Worm (Caenorhabditis elegans) whole organism, young adult: ENCODE results near the gene acs-18.

ENCODE experiments used
- F23B12.7 ChIP-seq: sonication (generic microtip); optimal IDR thresholded peaks from 2 replicates; lab custom pipeline; 2017; ENCODE audit warnings: missing genetic modification characterization, mild to moderate bottlenecking, missing compliant biosample characterization, antibody characterized with exemption, moderate library complexity; ENCODE audit not compliant: insufficient read depth
- F37B4.10 ChIP-seq: fragments of 200-800 bp; sonication (Bioruptor generic); IDR thresholded peaks from 2 replicates; pipeline ENCODE4 v1.3.6; 2022; ENCODE audit warnings: missing genetic modification characterization, missing compliant biosample characterization
- F39B2.1 ChIP-seq: fragments of 200-800 bp; sonication (Bioruptor generic); IDR thresholded peaks from 2 replicates; pipeline ENCODE4 v1.3.6; 2022; ENCODE audit warnings: missing genetic modification reagents, missing genetic modification characterization, missing compliant biosample characterization
- F49E8.2 ChIP-seq: sonication (generic microtip); optimal IDR thresholded peaks from 3 replicates; lab custom pipeline; 2017; ENCODE audit warnings: missing genetic modification characterization, mild to moderate bottlenecking, missing compliant biosample characterization, antibody characterized with exemption, moderate library complexity; ENCODE audit not compliant: insufficient read depth
- F52B5.7 ChIP-seq: sonication (generic microtip); optimal IDR thresholded peaks from 2 replicates; lab custom pipeline; 2016; ENCODE audit warnings: mild to moderate bottlenecking, missing genetic modification characterization, missing compliant biosample characterization
- F57A8.1 ChIP-seq: fragments of 200-800 bp; sonication (Bioruptor generic); optimal IDR thresholded peaks from 2 replicates; lab custom pipeline; 2018; ENCODE audit warnings: mild to moderate bottlenecking, missing genetic modification characterization, moderate library complexity, missing compliant biosample characterization
- T26A5.8 ChIP-seq: sonication (generic microtip); optimal IDR thresholded peaks from 2 replicates; lab custom pipeline; 2016; ENCODE audit warnings: missing genetic modification characterization, missing compliant biosample characterization
- Y53F4B.3 ChIP-seq: fragments of 200-800 bp; sonication (Bioruptor generic); IDR thresholded peaks from 2 replicates; pipeline ENCODE4 v1.3.6; 2022; ENCODE audit warnings: missing genetic modification reagents, missing genetic modification characterization, missing compliant biosample characterization
- Y79H2A.3 ChIP-seq: fragments of 200-800 bp; sonication (Bioruptor generic); conservative IDR thresholded peaks from 2 replicates; pipeline ENCODE4 v1.3.6; 2022; ENCODE audit warnings: missing genetic modification reagents, missing genetic modification characterization, missing compliant biosample characterization
- Y95B8A.8 ChIP-seq: fragments of 200-800 bp; sonication (Bioruptor generic); IDR thresholded peaks from 2 replicates; pipeline ENCODE4 v1.3.6; 2022; ENCODE audit warnings: missing genetic modification reagents, missing genetic modification characterization, missing compliant biosample characterization
- athp-1 ChIP-seq: sonication (generic microtip); optimal IDR thresholded peaks from 2 replicates; lab custom pipeline; 2017; ENCODE audit warnings: mild to moderate bottlenecking, missing genetic modification characterization, missing compliant biosample characterization
- attf-3 ChIP-seq: fragments of 200-800 bp; sonication (Bioruptor generic); conservative IDR thresholded peaks from 2 replicates; pipeline ENCODE4 v1.3.6; 2022; ENCODE audit warnings: missing genetic modification reagents, missing genetic modification characterization, missing compliant biosample characterization
- attf-6 ChIP-seq: fragments of 200-800 bp; sonication (Bioruptor generic); IDR thresholded peaks from 2 replicates; pipeline ENCODE4 v1.3.6; 2022; ENCODE audit warnings: missing genetic modification reagents, missing genetic modification characterization, missing compliant biosample characterization
- cebp-1 ChIP-seq, 2 experiments: fragments of 200-800 bp in 1 of 2; sonication (Bioruptor generic) in 1 of 2; sonication (generic microtip) in 1 of 2; IDR thresholded peaks in 1 of 2; optimal IDR thresholded peaks in 1 of 2; 2 replicates each; pipeline versions ENCODE4 v1.3.6 to Lab custom; 2017 to 2022; ENCODE audit warnings: missing compliant biosample characterization in 2 of 2, missing genetic modification characterization in 2 of 2, mild to moderate bottlenecking in 1 of 2, missing genetic modification reagents in 1 of 2, moderate library complexity in 1 of 2
- ceh-100 ChIP-seq: fragments of 200-800 bp; sonication (Bioruptor generic); IDR thresholded peaks from 2 replicates; pipeline ENCODE4 v1.3.6; 2022; ENCODE audit warnings: missing genetic modification reagents, missing genetic modification characterization, missing compliant biosample characterization
- die-1 ChIP-seq: sonication (generic microtip); optimal IDR thresholded peaks from 2 replicates; lab custom pipeline; 2016; ENCODE audit warnings: missing genotype, mild to moderate bottlenecking, missing genetic modification characterization, missing compliant biosample characterization
- dox-1 ChIP-seq: fragments of 200-800 bp; sonication (Bioruptor generic); IDR thresholded peaks from 2 replicates; pipeline ENCODE4 v1.3.6; 2022; ENCODE audit warnings: missing genetic modification reagents, missing genetic modification characterization, missing compliant biosample characterization
- egrh-3 ChIP-seq: fragments of 200-800 bp; sonication (Bioruptor generic); IDR thresholded peaks from 2 replicates; pipeline ENCODE4 v1.3.6; 2022; ENCODE audit warnings: missing genetic modification reagents, missing genetic modification characterization, missing compliant biosample characterization
- hlh-26 ChIP-seq: fragments of 200-800 bp; sonication (Bioruptor generic); conservative IDR thresholded peaks from 2 replicates; pipeline ENCODE4 v1.3.6; 2022; ENCODE audit warnings: missing genetic modification reagents, missing genetic modification characterization, missing compliant biosample characterization
- hmg-20 ChIP-seq: fragments of 200-800 bp; sonication (Bioruptor generic); IDR thresholded peaks from 2 replicates; pipeline ENCODE4 v1.3.6; 2022; ENCODE audit warnings: missing genetic modification reagents, missing genetic modification characterization, missing compliant biosample characterization
- lin-54 ChIP-seq: fragments of 200-800 bp; sonication (Bioruptor generic); optimal IDR thresholded peaks from 2 replicates; lab custom pipeline; 2018; ENCODE audit warnings: mild to moderate bottlenecking, missing genetic modification characterization, missing compliant biosample characterization
- nhr-120 ChIP-seq: fragments of 200-800 bp; sonication (Bioruptor generic); IDR thresholded peaks from 2 replicates; pipeline ENCODE4 v1.3.6; 2022; ENCODE audit warnings: missing genetic modification characterization, missing compliant biosample characterization
- nhr-80 ChIP-seq: sonication (generic microtip); optimal IDR thresholded peaks from 2 replicates; lab custom pipeline; 2016; ENCODE audit warnings: missing genetic modification characterization, missing compliant biosample characterization
- pha-4 ChIP-seq: fragments of 150-350 bp; sonication (generic microtip); optimal IDR thresholded peaks from 2 replicates; lab custom pipeline; 2014; ENCODE audit warnings: missing biosample characterization, missing genetic modification reagents, missing genetic modification characterization
- rcor-1 ChIP-seq: fragments of 200-800 bp; sonication (Bioruptor generic); IDR thresholded peaks from 2 replicates; pipeline ENCODE4 v1.3.6; 2022; ENCODE audit warnings: missing genetic modification reagents, missing genetic modification characterization, missing compliant biosample characterization
- rpc-1 ChIP-seq, 2 experiments: fragments of 150-350 bp in 1 of 2; sonication (generic microtip) in 1 of 2; optimal IDR thresholded peaks; 2 replicates each; lab custom pipeline; 2014 to 2018; ENCODE audit warnings: missing biosample characterization in 1 of 2, missing genetic modification characterization in 1 of 2, missing genetic modification reagents in 1 of 2, missing genotype in 1 of 2
- sdz-38 ChIP-seq: sonication (generic microtip); optimal IDR thresholded peaks from 2 replicates; lab custom pipeline; 2016; ENCODE audit warnings: missing genotype, missing genetic modification characterization, missing compliant biosample characterization
- snpc-1.3 ChIP-seq: sonication (generic microtip); optimal IDR thresholded peaks from 2 replicates; lab custom pipeline; 2017; ENCODE audit warnings: missing genetic modification characterization, mild to moderate bottlenecking, missing compliant biosample characterization, antibody characterized with exemption, moderate library complexity, missing genotype, missing genetic modification reagents; ENCODE audit not compliant: insufficient read depth
- somi-1 ChIP-seq: fragments of 200-800 bp; sonication (Bioruptor generic); optimal IDR thresholded peaks from 2 replicates; lab custom pipeline; 2018; ENCODE audit warnings: mild to moderate bottlenecking, missing genetic modification characterization, missing compliant biosample characterization
- unc-130 ChIP-seq: sonication (generic microtip); optimal IDR thresholded peaks from 2 replicates; lab custom pipeline; 2016; ENCODE audit warnings: missing genetic modification reagents, missing genetic modification characterization, missing compliant biosample characterization
- zfh-2 ChIP-seq: fragments of 200-800 bp; sonication (Bioruptor generic); conservative IDR thresholded peaks from 2 replicates; pipeline ENCODE4 v1.3.6; 2022; ENCODE audit warnings: missing genetic modification reagents, missing genetic modification characterization, missing compliant biosample characterization
- ztf-22 ChIP-seq: fragments of 200-800 bp; sonication (Bioruptor generic); optimal IDR thresholded peaks from 2 replicates; lab custom pipeline; 2018; ENCODE audit warnings: mild to moderate bottlenecking, missing genetic modification characterization, moderate library complexity, missing compliant biosample characterization
- ztf-26 ChIP-seq: sonication (generic microtip); optimal IDR thresholded peaks from 2 replicates; lab custom pipeline; 2017; ENCODE audit warnings: missing genetic modification characterization, missing compliant biosample characterization
- ztf-28 ChIP-seq: fragments of 200-800 bp; sonication (Bioruptor generic); IDR thresholded peaks from 2 replicates; pipeline ENCODE4 v1.3.6; 2022; ENCODE audit warnings: missing genetic modification reagents, missing genetic modification characterization, missing compliant biosample characterization
- ztf-6 ChIP-seq: fragments of 200-800 bp; sonication (Bioruptor generic); IDR thresholded peaks from 2 replicates; pipeline ENCODE4 v1.3.6; 2022; ENCODE audit warnings: missing genetic modification reagents, missing genetic modification characterization, missing compliant biosample characterization

Gene acs-18

ce11 chrIV:10281482-10281881 lies 32.0 kb downstream of the acs-18 start, which contains the start of gene thk-1:
Gene thk-1, minus strand, starts transcription at chrIV:10281582.
- peak; percentile 5 for TF ChIP-seq nhr-80
- TF ChIP-seq nhr-120 (GFP tag; lab: Robert Waterston, UW), result no peak

- TF ChIP-seq Y95B8A.8 (GFP tag; lab: Robert Waterston, UW) (no peak), F39B2.1 (no peak), sdz-38 (tag; lab: Kevin White, UChicago) (no peak), rpc-1 (optimal IDR thresholded peaks at IDR 0.05; lab: Kevin White, UChicago) (no peak), rpc-1 (tag; optimal IDR thresholded peaks at IDR 0.05; lab: Kevin White, UChicago) (no peak), lin-54 (GFP tag; lab: Kevin White, UChicago) (no peak), hlh-26 (no peak), F49E8.2 (tag; lab: Kevin White, UChicago) (no peak), dox-1 (no peak)
Observed at ce11 chrIV:10277716-10278115, 35.7 kb downstream of the acs-18 start, which contains the start of gene Y43C5A.4. Gene Y43C5A.4, plus strand, starts transcription at chrIV:10278016.

ce11 chrIV:10276960-10277359 lies 36.5 kb downstream of the acs-18 start, which contains the start of gene Y43C5A.7:
Gene Y43C5A.7, plus strand, starts transcription at chrIV:10277260.
- TF ChIP-seq attf-3, result no peak
- TF ChIP-seq T26A5.8 (tag; lab: Kevin White, UChicago), result no peak
- no peak for TF ChIP-seq ztf-6 (GFP tag; lab: Robert Waterston, UW)
- no peak for TF ChIP-seq attf-6
- no peak for TF ChIP-seq egrh-3 (GFP tag; lab: Robert Waterston, UW)
- no peak for TF ChIP-seq Y95B8A.8 (GFP tag; lab: Robert Waterston, UW)
- no peak for TF ChIP-seq zfh-2 (GFP tag; lab: Robert Waterston, UW)
- TF ChIP-seq unc-130 (GFP tag; lab: Kevin White, UChicago), result no peak
- TF ChIP-seq somi-1 (GFP tag; lab: Kevin White, UChicago), result no peak
- no peak for TF ChIP-seq die-1
- no peak for TF ChIP-seq ztf-26
- TF ChIP-seq ceh-100 (GFP tag; lab: Robert Waterston, UW), result no peak
- no peak for TF ChIP-seq F23B12.7 (tag; lab: Kevin White, UChicago)
- TF ChIP-seq Y79H2A.3, result no peak
- no peak for TF ChIP-seq pha-4

ce11 chrIV:10275050-10275449 lies 38.4 kb downstream of the acs-18 start:
- no peak for TF ChIP-seq athp-1 (tag; lab: Kevin White, UChicago)
- TF ChIP-seq F37B4.10, result no peak
- no peak for TF ChIP-seq cebp-1 (GFP tag; IDR thresholded peaks at IDR 0.05; lab: Robert Waterston, UW)
- no peak for TF ChIP-seq cebp-1 (tag; optimal IDR thresholded peaks at IDR 0.05; lab: Kevin White, UChicago)
- TF ChIP-seq F57A8.1 (GFP tag; lab: Kevin White, UChicago), result no peak
- no peak for TF ChIP-seq ztf-28
- TF ChIP-seq hmg-20 (GFP tag; lab: Robert Waterston, UW), result no peak
- no peak for TF ChIP-seq nhr-80
- no peak for TF ChIP-seq Y53F4B.3 (GFP tag; lab: Robert Waterston, UW)
- TF ChIP-seq snpc-1.3 (tag; lab: Kevin White, UChicago), result no peak
- no peak for TF ChIP-seq F52B5.7 (tag; lab: Kevin White, UChicago)
- no peak for TF ChIP-seq ztf-22 (GFP tag; lab: Kevin White, UChicago)
- no peak for TF ChIP-seq rcor-1 (GFP tag; lab: Robert Waterston, UW)
- TF ChIP-seq, all 124 proteins: peak for 0
